Worm (Caenorhabditis elegans) whole organism, mixed stage, embryonic: ENCODE results near the gene K03H6.4.

Source experiments
- blmp-1 ChIP-seq: fragments of 150-350 bp; optimal IDR thresholded peaks from 2 replicates; lab custom pipeline; 2014; ENCODE audit warnings: missing biosample characterization, missing genetic modification characterization
- mep-1 ChIP-seq: fragments of 150-350 bp; optimal IDR thresholded peaks from 2 replicates; lab custom pipeline; 2017; ENCODE audit warnings: missing biosample characterization, missing genetic modification reagents, missing genetic modification characterization, inconsistent platforms
- nhr-2 ChIP-seq: fragments of 150-350 bp; optimal IDR thresholded peaks from 2 replicates; lab custom pipeline; 2014; ENCODE audit warnings: missing biosample characterization, missing genetic modification characterization
- nhr-28 ChIP-seq: fragments of 150-350 bp; optimal IDR thresholded peaks from 2 replicates; lab custom pipeline; 2014; ENCODE audit warnings: missing biosample characterization, missing genetic modification characterization
- nhr-76 ChIP-seq: sonication (generic microtip); optimal IDR thresholded peaks from 2 replicates; lab custom pipeline; 2017; ENCODE audit warnings: missing biosample characterization, missing genetic modification characterization

DNA sequence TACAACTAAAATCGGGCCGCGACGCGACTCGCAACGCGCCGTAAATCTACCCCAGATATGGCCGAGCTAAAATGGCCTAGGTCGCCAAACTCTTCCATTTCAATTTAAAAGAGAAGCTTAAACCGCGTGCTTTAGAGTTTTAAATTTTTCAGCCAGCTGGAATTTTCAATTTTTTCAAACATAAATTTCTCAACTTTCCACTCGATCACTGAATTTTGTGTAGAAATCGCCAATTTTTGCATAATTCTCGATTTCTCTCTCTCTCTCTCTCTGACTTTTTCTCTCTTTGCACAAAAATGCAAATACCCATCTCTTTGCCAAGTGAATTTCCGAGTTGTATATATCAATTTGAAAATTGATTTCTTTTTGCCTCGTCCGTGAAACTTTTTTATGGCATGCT, 2.3 kb upstream of the K03H6.4 start, which contains the start of gene K03H6.1:
- TF ChIP-seq blmp-1 (tag; lab: Kevin White, UChicago) (no peak), mep-1 (no peak), nhr-76 (no peak), nhr-28 (no peak), nhr-2 (tag; lab: Kevin White, UChicago) (no peak)
